Fruit fly (Drosophila melanogaster) whole organism, embryonic: Measurements from ENCODE around the gene Polr3G.

Experiments used
- ATbp ChIP-seq: fragments of 200-800 bp; sonication (Bioruptor generic); optimal IDR thresholded peaks from 2 replicates; lab custom pipeline; 2017; ENCODE audit warnings: missing biosample characterization, mild to moderate bottlenecking, missing genetic modification characterization, missing genetic modification reagents
- Atf3 ChIP-seq: fragments of 200-800 bp; sonication (Bioruptor generic); optimal IDR thresholded peaks from 3 replicates; lab custom pipeline; 2016; ENCODE audit warnings: missing biosample characterization, missing genetic modification characterization
- CG10147 ChIP-seq: fragments of 200-800 bp; sonication (Bioruptor generic); optimal IDR thresholded peaks from 2 replicates; lab custom pipeline; 2019; ENCODE audit warnings: missing biosample characterization, mild to moderate bottlenecking, missing genetic modification characterization, moderate library complexity
- CG10274 ChIP-seq: fragments of 200-800 bp; sonication (Bioruptor generic); optimal IDR thresholded peaks from 3 replicates; lab custom pipeline; 2017; ENCODE audit warnings: missing biosample characterization, mild to moderate bottlenecking, missing genetic modification characterization
- CG10462 ChIP-seq: fragments of 200-800 bp; sonication (Bioruptor generic); optimal IDR thresholded peaks from 2 replicates; lab custom pipeline; 2016; ENCODE audit warnings: missing biosample characterization, missing genetic modification characterization
- CG12104 ChIP-seq: fragments of 200-800 bp; sonication (Bioruptor generic); optimal IDR thresholded peaks from 3 replicates; lab custom pipeline; 2016; ENCODE audit warnings: missing biosample characterization, missing genetic modification characterization
- CG14050 ChIP-seq: fragments of 200-800 bp; sonication (Bioruptor generic); IDR thresholded peaks from 3 replicates; pipeline ENCODE4 v1.3.6; 2022; ENCODE audit warnings: missing biosample characterization, missing genetic modification characterization
- CG31365 ChIP-seq: fragments of 200-800 bp; sonication (Bioruptor generic); optimal IDR thresholded peaks from 2 replicates; lab custom pipeline; 2018; ENCODE audit warnings: missing biosample characterization, mild to moderate bottlenecking, missing genetic modification characterization
- CG32767 ChIP-seq: fragments of 200-800 bp; sonication (Bioruptor generic); IDR thresholded peaks from 2 replicates; pipeline ENCODE4 v1.3.6; 2022; ENCODE audit warnings: missing biosample characterization, missing genetic modification characterization
- CG32772 ChIP-seq: fragments of 200-800 bp; sonication (Bioruptor generic); IDR thresholded peaks from 2 replicates; pipeline ENCODE4 v1.3.6; 2022; ENCODE audit warnings: missing biosample characterization, missing genetic modification characterization
- CG43689 ChIP-seq: fragments of 200-800 bp; sonication (Bioruptor generic); IDR thresholded peaks from 2 replicates; pipeline ENCODE4 v1.3.6; 2022; ENCODE audit warnings: missing biosample characterization, missing genetic modification characterization
- CG5953 ChIP-seq: fragments of 200-800 bp; sonication (Bioruptor generic); IDR thresholded peaks from 2 replicates; pipeline ENCODE4 v1.3.6; 2022; ENCODE audit warnings: missing biosample characterization, missing genetic modification characterization
- CG6791 ChIP-seq: fragments of 200-800 bp; sonication (Bioruptor generic); IDR thresholded peaks from 3 replicates; pipeline ENCODE4 v1.3.6; 2022; ENCODE audit warnings: missing biosample characterization, missing genetic modification characterization; ENCODE audit not compliant: partially characterized antibody
- CG6813 ChIP-seq: fragments of 200-800 bp; sonication (Bioruptor generic); optimal IDR thresholded peaks from 2 replicates; lab custom pipeline; 2017; ENCODE audit warnings: missing biosample characterization, missing genetic modification characterization, mild to moderate bottlenecking, moderate library complexity, missing genetic modification reagents
- CG7271 ChIP-seq: fragments of 200-800 bp; sonication (Bioruptor generic); optimal IDR thresholded peaks from 2 replicates; lab custom pipeline; 2018; ENCODE audit warnings: missing biosample characterization, mild to moderate bottlenecking, missing genetic modification characterization, moderate library complexity
- CG7839 ChIP-seq: fragments of 200-800 bp; sonication (Bioruptor generic); optimal IDR thresholded peaks from 3 replicates; lab custom pipeline; 2018; ENCODE audit warnings: missing biosample characterization, mild to moderate bottlenecking, missing genetic modification characterization, moderate library complexity
- CG7963 ChIP-seq: fragments of 200-800 bp; sonication (Bioruptor generic); IDR thresholded peaks from 3 replicates; pipeline ENCODE4 v1.3.6; 2022; ENCODE audit warnings: missing biosample characterization, missing genetic modification characterization; ENCODE audit not compliant: partially characterized antibody
- CG8089 ChIP-seq: fragments of 200-800 bp; sonication (Bioruptor generic); optimal IDR thresholded peaks from 3 replicates; lab custom pipeline; 2016; ENCODE audit warnings: missing biosample characterization, missing genetic modification characterization
- HLH3B ChIP-seq: fragments of 200-800 bp; sonication (Bioruptor generic); IDR thresholded peaks from 2 replicates; pipeline ENCODE4 v1.3.6; 2022; ENCODE audit warnings: missing biosample characterization, missing genetic modification characterization
- HLH4C ChIP-seq: fragments of 200-800 bp; sonication (Bioruptor generic); IDR thresholded peaks from 3 replicates; pipeline ENCODE4 v1.3.6; 2022; ENCODE audit warnings: missing biosample characterization, missing genetic modification characterization; ENCODE audit not compliant: partially characterized antibody
- Hr78 ChIP-seq, 2 experiments: fragments of 200-800 bp in 1 of 2; fragments of >200 bp in 1 of 2; sonication (Bioruptor generic) in 1 of 2; optimal IDR thresholded peaks; 2 replicates each; lab custom pipeline; 2017 to 2019; ENCODE audit warnings: missing biosample characterization in 2 of 2, missing genetic modification characterization in 2 of 2, mild to moderate bottlenecking in 1 of 2, moderate library complexity in 1 of 2
- Pdp1 ChIP-seq, 2 experiments: fragments of 200-800 bp; sonication (Bioruptor generic); optimal IDR thresholded peaks; 3 replicates each; lab custom pipeline; 2016; ENCODE audit warnings: missing biosample characterization in 2 of 2, missing genetic modification characterization in 2 of 2, mild to moderate bottlenecking in 1 of 2, moderate library complexity in 1 of 2
- Ptx1 ChIP-seq: fragments of 200-800 bp; sonication (Bioruptor generic); IDR thresholded peaks from 2 replicates; pipeline ENCODE4 v1.3.6; 2022; ENCODE audit warnings: missing biosample characterization, missing genetic modification characterization
- Scr ChIP-seq: fragments of 200-800 bp; sonication (Bioruptor generic); IDR thresholded peaks from 2 replicates; pipeline ENCODE4 v1.3.6; 2022; ENCODE audit warnings: missing biosample characterization, missing genetic modification characterization; ENCODE audit not compliant: partially characterized antibody
- Sox100B ChIP-seq: fragments of 200-800 bp; sonication (Bioruptor generic); optimal IDR thresholded peaks from 3 replicates; lab custom pipeline; 2018; ENCODE audit warnings: missing biosample characterization, mild to moderate bottlenecking, missing genetic modification characterization
- Sry-δ ChIP-seq: fragments of 200-800 bp; sonication (Bioruptor generic); optimal IDR thresholded peaks from 2 replicates; lab custom pipeline; 2016; ENCODE audit warnings: missing biosample characterization, missing genetic modification characterization
- Tbp ChIP-seq: fragments of >200 bp; optimal IDR thresholded peaks from 2 replicates; lab custom pipeline; 2018; ENCODE audit warnings: missing biosample characterization, missing genetic modification characterization
- Usf ChIP-seq: fragments of 200-800 bp; sonication (Bioruptor generic); optimal IDR thresholded peaks from 2 replicates; lab custom pipeline; 2017; ENCODE audit warnings: missing genotype, missing biosample characterization, missing genetic modification characterization
- ase ChIP-seq: fragments of 200-800 bp; sonication (Bioruptor generic); IDR thresholded peaks from 3 replicates; pipeline ENCODE4 v1.3.6; 2022; ENCODE audit warnings: missing biosample characterization, missing genetic modification characterization
- ash1 ChIP-seq: fragments of 200-800 bp; sonication (Bioruptor generic); optimal IDR thresholded peaks from 2 replicates; lab custom pipeline; 2018; ENCODE audit warnings: missing biosample characterization, mild to moderate bottlenecking, missing genetic modification characterization
- bowl ChIP-seq: fragments of 200-800 bp; sonication (Bioruptor generic); IDR thresholded peaks from 2 replicates; pipeline ENCODE4 v1.3.6; 2022; ENCODE audit warnings: missing biosample characterization, missing genetic modification characterization
- cato ChIP-seq: fragments of 200-800 bp; sonication (Bioruptor generic); optimal IDR thresholded peaks from 2 replicates; lab custom pipeline; 2016; ENCODE audit warnings: missing biosample characterization, missing genetic modification characterization, borderline replicate concordance
- cwo ChIP-seq: fragments of 200-800 bp; sonication (Bioruptor generic); optimal IDR thresholded peaks from 3 replicates; lab custom pipeline; 2017; ENCODE audit warnings: missing biosample characterization, missing genetic modification characterization, mild to moderate bottlenecking, moderate library complexity, missing genetic modification reagents
- ewg ChIP-seq: fragments of 200-800 bp; sonication (Bioruptor generic); optimal IDR thresholded peaks from 3 replicates; lab custom pipeline; 2017; ENCODE audit warnings: mild to moderate bottlenecking, missing biosample characterization, missing genetic modification reagents, missing genetic modification characterization
- exex ChIP-seq: fragments of 200-800 bp; sonication (Bioruptor generic); optimal IDR thresholded peaks from 4 replicates; lab custom pipeline; 2018; ENCODE audit warnings: missing biosample characterization, mild to moderate bottlenecking, missing genetic modification characterization, moderate library complexity
- gcm2 ChIP-seq: fragments of 200-800 bp; sonication (Bioruptor generic); optimal IDR thresholded peaks from 2 replicates; lab custom pipeline; 2016; ENCODE audit warnings: missing biosample characterization, missing genetic modification characterization
- gem ChIP-seq: fragments of 200-800 bp; sonication (Bioruptor generic); optimal IDR thresholded peaks from 2 replicates; lab custom pipeline; 2019; ENCODE audit warnings: missing biosample characterization, mild to moderate bottlenecking, missing genetic modification characterization, moderate library complexity
- grau ChIP-seq: fragments of 200-800 bp; optimal IDR thresholded peaks from 3 replicates; lab custom pipeline; 2019; ENCODE audit warnings: missing biosample characterization, mild to moderate bottlenecking, missing genetic modification characterization, moderate library complexity
- insv ChIP-seq, 2 experiments: fragments of 200-800 bp; sonication (Bioruptor generic); optimal IDR thresholded peaks; 3 replicates each; lab custom pipeline; 2016 to 2018; ENCODE audit warnings: missing biosample characterization in 2 of 2, missing genetic modification characterization in 2 of 2
- ken ChIP-seq: fragments of 200-800 bp; sonication (Bioruptor generic); IDR thresholded peaks from 3 replicates; pipeline ENCODE4 v1.3.6; 2022; ENCODE audit warnings: missing biosample characterization, missing genetic modification characterization
- luna ChIP-seq: fragments of 200-800 bp; sonication (Bioruptor generic); optimal IDR thresholded peaks from 2 replicates; lab custom pipeline; 2016; ENCODE audit warnings: missing biosample characterization, missing genetic modification characterization
- mirr ChIP-seq: fragments of 200-800 bp; sonication (Bioruptor generic); optimal IDR thresholded peaks from 3 replicates; lab custom pipeline; 2018; ENCODE audit warnings: missing biosample characterization, mild to moderate bottlenecking, missing genetic modification characterization
- p53 ChIP-seq: fragments of 200-800 bp; sonication (Bioruptor generic); optimal IDR thresholded peaks from 2 replicates; lab custom pipeline; 2016; ENCODE audit warnings: missing biosample characterization, missing genetic modification characterization
- peb ChIP-seq: fragments of 200-800 bp; sonication (Bioruptor generic); IDR thresholded peaks from 2 replicates; pipeline ENCODE4 v1.3.6; 2022; ENCODE audit warnings: missing biosample characterization, missing genetic modification characterization
- pnt ChIP-seq: fragments of 200-800 bp; sonication (Bioruptor generic); optimal IDR thresholded peaks from 3 replicates; lab custom pipeline; 2016; ENCODE audit warnings: missing biosample characterization, missing genetic modification characterization
- stc ChIP-seq: fragments of 200-800 bp; sonication (Bioruptor generic); IDR thresholded peaks from 2 replicates; pipeline ENCODE4 v1.3.6; 2022; ENCODE audit warnings: missing biosample characterization, missing genetic modification characterization
- tgo ChIP-seq: fragments of 200-800 bp; sonication (Bioruptor generic); IDR thresholded peaks from 3 replicates; pipeline ENCODE4 v1.3.6; 2022; ENCODE audit warnings: missing biosample characterization, missing genetic modification characterization
- vfl ChIP-seq: fragments of 200-800 bp; sonication (Bioruptor generic); optimal IDR thresholded peaks from 2 replicates; lab custom pipeline; 2016; ENCODE audit warnings: missing biosample characterization, missing genetic modification characterization
- wor ChIP-seq: fragments of 200-800 bp; sonication (Bioruptor generic); IDR thresholded peaks from 2 replicates; pipeline ENCODE4 v1.3.6; 2022; ENCODE audit warnings: missing biosample characterization, missing genetic modification characterization

The Polr3G gene

DNA sequence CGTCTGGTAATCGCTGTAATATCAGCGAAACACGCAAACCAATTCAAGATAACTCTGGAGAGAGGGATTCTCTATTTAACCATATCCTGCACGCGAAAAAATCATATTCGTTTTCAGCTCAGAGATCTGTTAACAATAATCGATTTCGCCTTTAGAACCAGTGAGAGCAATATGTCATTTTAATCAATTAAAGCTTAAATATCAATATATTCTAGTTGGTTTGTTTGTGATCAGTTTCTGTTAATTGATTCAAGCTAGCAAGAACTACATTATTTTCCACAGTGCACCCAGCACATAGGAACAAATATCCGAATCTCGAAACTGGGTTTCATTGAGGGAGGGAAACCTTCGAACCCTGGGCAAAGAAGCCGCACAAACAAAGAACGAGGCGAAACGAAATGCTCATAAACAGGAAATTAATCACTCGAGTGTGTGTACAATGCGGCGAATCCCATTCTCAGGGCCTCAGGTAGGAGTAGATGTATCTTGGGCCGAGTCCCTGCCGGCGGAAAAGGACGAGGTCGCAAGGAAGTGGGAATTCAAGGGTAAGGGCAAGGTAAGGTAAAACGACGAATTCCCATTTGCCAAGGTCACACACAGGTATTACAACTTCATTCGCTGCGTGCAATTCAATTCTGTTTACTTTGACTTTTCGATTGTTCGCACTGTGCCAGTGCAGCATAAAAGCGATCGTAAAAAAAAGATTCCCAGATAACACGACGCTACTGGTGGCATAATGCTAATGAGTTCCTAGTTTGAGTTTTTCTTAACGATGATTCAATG is 10.8 kb downstream of the Polr3G start (continued):
- TF ChIP-seq HLH3B (GFP tag; lab: Robert Waterston, UW): no peak
- TF ChIP-seq mirr (GFP tag; lab: Kevin White, UChicago): no peak
- no peak for TF ChIP-seq CG43689 (GFP tag; lab: Robert Waterston, UW)
- TF ChIP-seq cato (GFP tag; lab: Kevin White, UChicago): no peak
- TF ChIP-seq CG5953 (GFP tag; lab: Robert Waterston, UW): no peak
- peak; percentile 46 for TF ChIP-seq pnt (GFP tag; lab: Kevin White, UChicago)
- no peak for TF ChIP-seq CG8089 (GFP tag; lab: Kevin White, UChicago)
- TF ChIP-seq CG6791 (GFP tag; lab: Robert Waterston, UW): no peak
- no peak for TF ChIP-seq p53 (GFP tag; lab: Kevin White, UChicago)
- TF ChIP-seq CG10462 (GFP tag; lab: Kevin White, UChicago): peak; percentile 44
- no peak for TF ChIP-seq gcm2 (GFP tag; lab: Kevin White, UChicago)
- peak in 1 of 2 experiments; percentile 1 for TF ChIP-seq insv (GFP tag; optimal IDR thresholded peaks at IDR 0.05; lab: Kevin White, UChicago)
- TF ChIP-seq Tbp (GFP tag; lab: Kevin White, UChicago): no peak
- TF ChIP-seq ase (GFP tag; lab: Robert Waterston, UW): no peak
- peak; percentile 58 for TF ChIP-seq grau
- TF ChIP-seq stc (GFP tag; lab: Robert Waterston, UW): no peak
- no peak for TF ChIP-seq CG31365 (tag; lab: Kevin White, UChicago)
- no peak for TF ChIP-seq Scr (GFP tag; lab: Robert Waterston, UW)
- no peak for TF ChIP-seq ash1 (GFP tag; lab: Kevin White, UChicago)
- no peak for TF ChIP-seq cwo (GFP tag; lab: Kevin White, UChicago)
- peak; percentile 15 for TF ChIP-seq CG12104 (GFP tag; lab: Kevin White, UChicago)
- no peak for TF ChIP-seq wor
- TF ChIP-seq exex (tag; lab: Kevin White, UChicago): no peak
- no peak for TF ChIP-seq CG14050 (GFP tag; lab: Robert Waterston, UW)
- no peak for TF ChIP-seq Atf3 (GFP tag; lab: Kevin White, UChicago)
- no peak for TF ChIP-seq bowl (GFP tag; lab: Robert Waterston, UW)
- no peak for TF ChIP-seq Sox100B (GFP tag; lab: Kevin White, UChicago)
- peak; percentile 56 for TF ChIP-seq vfl
- no peak for TF ChIP-seq Hr78 (GFP tag; optimal IDR thresholded peaks at IDR 0.05; lab: Kevin White, UChicago)
- peak; percentile 42 for TF ChIP-seq CG7839 (tag; lab: Kevin White, UChicago)
- TF ChIP-seq Pdp1 (GFP tag; optimal IDR thresholded peaks at IDR 0.05; lab: Kevin White, UChicago): peak; percentile 23 to 49
- peak; percentile 45 for TF ChIP-seq Usf
- no peak for TF ChIP-seq CG32767 (GFP tag; lab: Robert Waterston, UW)
- TF ChIP-seq CG7271 (tag; lab: Kevin White, UChicago): peak; percentile 79
- TF ChIP-seq gem (tag; lab: Kevin White, UChicago): peak; percentile 75
- TF ChIP-seq CG10147 (GFP tag; lab: Kevin White, UChicago): peak; percentile 2
- TF ChIP-seq HLH4C (GFP tag; lab: Robert Waterston, UW): no peak
- no peak for TF ChIP-seq CG32772 (GFP tag; lab: Robert Waterston, UW)
- TF ChIP-seq Ptx1: 0 out of 2 replicates have a peak, but pooled peaks have one; percentile 27
- TF ChIP-seq CG10274 (GFP tag; lab: Kevin White, UChicago): no peak
- no peak for TF ChIP-seq tgo (GFP tag; lab: Robert Waterston, UW)
- no peak for TF ChIP-seq luna (GFP tag; lab: Kevin White, UChicago)
- no peak for TF ChIP-seq ATbp (GFP tag; lab: Kevin White, UChicago)
- no peak for TF ChIP-seq peb (GFP tag; lab: Robert Waterston, UW)
- no peak for TF ChIP-seq CG6813
- TF ChIP-seq ken (GFP tag; lab: Robert Waterston, UW): no peak
- no peak for TF ChIP-seq ewg (GFP tag; lab: Kevin White, UChicago)
- no peak for TF ChIP-seq Sry-δ
- no peak for TF ChIP-seq CG7963
